Fruit fly (Drosophila melanogaster) ovary, adult (tissue): ENCODE results near the gene CG7987.

Experiments
- CG17801 ChIP-seq: fragments of 200-800 bp; optimal IDR thresholded peaks from 2 replicates; lab custom pipeline; 2019; ENCODE audit warnings: missing biosample characterization, mild to moderate bottlenecking, missing genetic modification characterization, moderate library complexity; ENCODE audit not compliant: partially characterized antibody

The CG7987 gene

DNA sequence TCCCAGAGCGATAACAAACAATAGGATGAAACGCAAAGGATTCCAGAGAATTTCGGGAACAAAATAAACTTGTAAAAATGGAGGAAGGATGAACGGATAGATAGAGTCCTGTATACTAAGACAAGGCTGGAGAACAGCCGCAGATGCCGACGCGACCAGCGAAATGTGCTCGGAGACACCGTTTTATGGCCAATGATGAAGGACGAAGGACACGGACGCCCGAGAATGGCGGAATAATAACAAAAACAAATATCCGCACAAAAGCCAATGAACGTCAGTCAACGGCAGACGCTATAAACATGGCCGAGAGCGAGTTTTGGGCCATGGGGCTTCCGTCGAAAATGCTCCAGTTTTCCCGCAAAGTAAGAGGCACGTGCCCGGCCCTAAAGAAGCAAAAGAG lies 20.7 kb downstream of the CG7987 start:
- no peak for TF ChIP-seq CG17801 (GFP tag; lab: Kevin White, UChicago)

DNA sequence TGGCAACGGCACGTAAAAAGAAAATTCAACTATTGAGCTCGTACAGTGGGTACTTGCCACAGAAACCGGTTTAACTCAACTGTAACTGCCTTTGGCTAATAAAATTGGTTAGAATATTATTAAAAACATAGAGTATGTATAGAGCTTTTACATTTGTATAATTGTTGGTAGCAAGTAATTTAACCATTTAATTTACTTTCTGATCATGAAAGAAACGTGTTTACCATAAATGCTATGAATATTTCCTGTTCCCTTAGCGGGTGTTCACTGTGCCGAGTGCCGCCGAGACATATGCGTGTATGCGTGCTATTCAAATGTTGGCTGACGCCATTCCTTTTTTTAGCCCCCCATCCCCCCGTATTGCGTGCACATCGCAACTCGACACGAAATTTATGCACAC lies 26.9 kb downstream of the CG7987 start:
- no peak for TF ChIP-seq CG17801 (GFP tag; lab: Kevin White, UChicago)

DNA sequence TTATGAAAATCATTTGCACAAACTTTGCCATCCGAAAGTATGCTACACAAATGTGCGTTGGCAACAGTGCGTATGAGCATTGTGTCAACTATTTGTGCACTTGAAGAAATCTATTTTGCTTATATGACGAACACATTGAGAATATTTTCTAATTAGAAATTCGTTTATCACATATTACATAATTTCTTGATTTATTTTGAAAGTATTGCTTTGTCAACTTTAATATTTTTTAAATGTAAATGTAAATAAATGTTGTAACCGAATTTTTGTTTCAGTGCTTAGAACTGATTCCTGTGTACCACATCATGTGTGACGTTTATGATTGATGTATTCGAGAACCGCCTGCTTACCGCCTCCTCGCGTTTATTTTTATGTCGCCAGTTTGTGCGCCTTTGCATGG lies 33.6 kb downstream of the CG7987 start:
- no peak for TF ChIP-seq CG17801 (GFP tag; lab: Kevin White, UChicago)

DNA sequence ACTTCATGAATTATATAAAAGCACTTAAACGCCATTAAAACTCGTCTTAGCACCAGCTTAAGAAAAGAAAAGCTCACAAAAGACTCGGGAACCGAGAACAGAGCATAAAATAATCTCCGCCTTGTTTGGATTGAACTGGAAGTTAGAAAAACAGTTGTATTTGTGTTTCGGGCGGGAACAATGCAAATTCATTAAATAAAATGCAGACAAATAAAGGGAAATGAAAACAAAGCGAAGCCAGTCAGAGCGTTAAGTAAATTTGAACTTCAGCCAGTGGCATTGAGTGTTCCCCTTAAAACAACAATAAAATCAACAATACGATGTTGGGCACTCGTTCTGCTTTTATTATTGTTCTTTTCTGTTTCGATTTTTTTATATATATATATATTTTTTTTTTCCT lies 49.0 kb downstream of the CG7987 start:
- TF ChIP-seq CG17801 (GFP tag; lab: Kevin White, UChicago): no peak

DNA sequence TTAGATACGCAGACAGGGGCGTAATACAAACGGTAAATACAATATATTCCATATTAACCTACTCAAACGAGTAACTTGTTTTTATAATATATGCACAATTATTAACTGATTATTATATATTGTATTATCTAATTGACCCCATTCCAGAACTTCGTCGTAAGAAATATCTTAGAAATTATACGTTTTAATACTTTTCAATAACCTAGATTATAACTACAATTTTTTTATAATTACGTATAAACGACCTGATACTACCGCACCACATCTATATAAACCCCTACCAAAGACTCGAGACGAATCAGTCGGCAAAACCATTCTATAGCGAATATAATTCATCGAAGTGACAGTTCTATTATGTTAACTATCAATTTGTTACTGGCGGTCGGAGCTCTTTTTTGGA lies 54.9 kb downstream of the CG7987 start, which contains the start of gene Cyp313a1:
Cyp313a1 (plus strand) TSS at position 301 of the 400 bp plus-strand sequence.
- TF ChIP-seq CG17801 (GFP tag; lab: Kevin White, UChicago): no peak
